Fruit fly (Drosophila melanogaster): ENCODE data around the gene CG42827.

The CG42827 gene

DNA sequence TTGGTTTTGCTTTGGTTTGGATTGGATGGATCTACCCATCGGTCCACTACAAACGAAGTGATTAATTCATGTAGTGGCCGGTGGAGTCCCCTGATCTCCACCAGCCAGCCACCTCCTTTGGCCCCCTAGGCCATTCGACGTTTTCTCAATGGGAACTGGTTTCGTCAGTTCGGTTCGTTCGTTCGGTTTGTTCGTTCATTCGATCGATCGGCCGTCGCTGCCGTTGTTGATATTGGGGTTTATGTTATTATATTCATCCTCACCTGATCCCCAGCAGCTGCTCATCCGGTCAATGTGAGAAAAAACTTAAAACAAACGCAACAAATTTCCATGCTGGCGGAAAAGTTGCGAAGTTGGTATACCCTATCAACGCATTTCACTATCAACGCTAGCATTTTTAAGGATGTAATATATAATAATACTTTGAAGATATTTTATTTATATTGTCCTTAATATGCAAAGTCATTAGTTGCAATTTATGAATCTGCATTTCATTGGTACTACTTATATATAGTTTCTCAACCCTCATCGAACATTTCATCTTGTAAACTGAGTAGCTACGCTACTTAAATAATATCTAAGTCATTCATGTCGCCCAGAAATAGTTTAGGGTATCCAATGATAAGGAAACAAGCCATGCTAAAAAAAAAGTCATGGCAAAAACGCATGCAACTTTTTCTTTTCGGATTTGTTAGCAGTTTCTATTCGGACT lies 48.9 kb upstream of the CG42827 start (continued):
- TF ChIP-seq net (GFP tag; optimal IDR thresholded peaks at IDR 0.05) (no peak), CG6854 (GFP tag; optimal IDR thresholded peaks at IDR 0.05) (no peak), CG8632 (GFP tag; optimal IDR thresholded peaks at IDR 0.05) (no peak), CG4318 (GFP tag; optimal IDR thresholded peaks at IDR 0.05) (peak; percentile 52), acj6 (GFP tag; optimal IDR thresholded peaks at IDR 0.05) (peak; percentile 4), Hr4 (GFP tag; optimal IDR thresholded peaks at IDR 0.05) (peak; percentile 70), CG31627 (GFP tag; optimal IDR thresholded peaks at IDR 0.05) (no peak), Sox14 (GFP tag; optimal IDR thresholded peaks at IDR 0.05) (no peak), fd85E (GFP tag; optimal IDR thresholded peaks at IDR 0.05) (no peak), CG9139 (GFP tag; optimal IDR thresholded peaks at IDR 0.05) (no peak), vri (GFP tag; optimal IDR thresholded peaks at IDR 0.05) (no peak), salr (GFP tag; optimal IDR thresholded peaks at IDR 0.05) (peak in 1 of 2 experiments; percentile 44), CG34406 (GFP tag; optimal IDR thresholded peaks at IDR 0.05) (no peak)

DNA sequence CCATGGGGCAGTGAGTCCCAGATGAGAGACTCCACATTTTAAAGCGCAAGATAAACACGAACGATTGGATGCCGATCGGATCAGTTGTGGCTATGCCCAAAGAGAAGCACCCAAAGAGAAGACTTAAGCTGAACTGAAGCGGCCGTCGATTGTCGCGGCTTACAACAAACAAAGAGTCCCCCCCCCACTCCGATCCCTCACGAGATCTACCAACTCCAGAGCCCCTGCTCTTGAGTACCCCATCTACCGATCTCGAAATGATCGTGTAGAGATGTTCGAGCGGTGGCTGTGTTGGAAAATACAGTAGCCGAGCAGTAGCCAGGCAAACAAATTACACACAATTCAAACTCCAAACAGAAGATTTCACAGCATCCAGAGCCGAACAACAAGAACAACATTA lies 47.0 kb upstream of the CG42827 start:
- TF ChIP-seq Eip78C (GFP tag) = no peak
- TF ChIP-seq ss (GFP tag; optimal IDR thresholded peaks at IDR 0.05) = peak in 1 of 2 experiments; percentile 9
- no peak for TF ChIP-seq topi (GFP tag; optimal IDR thresholded peaks at IDR 0.05)
- TF ChIP-seq salr (GFP tag; optimal IDR thresholded peaks at IDR 0.05) = no peak
- no peak for TF ChIP-seq Ets96B (tag; optimal IDR thresholded peaks at IDR 0.05)
- peak; percentile 5 for TF ChIP-seq Sox14 (GFP tag; optimal IDR thresholded peaks at IDR 0.05)
- TF ChIP-seq CG6163 (GFP tag; IDR thresholded peaks at IDR 0.05) = 0 out of 3 replicates have a peak, but pooled peaks have one; percentile 15

DNA sequence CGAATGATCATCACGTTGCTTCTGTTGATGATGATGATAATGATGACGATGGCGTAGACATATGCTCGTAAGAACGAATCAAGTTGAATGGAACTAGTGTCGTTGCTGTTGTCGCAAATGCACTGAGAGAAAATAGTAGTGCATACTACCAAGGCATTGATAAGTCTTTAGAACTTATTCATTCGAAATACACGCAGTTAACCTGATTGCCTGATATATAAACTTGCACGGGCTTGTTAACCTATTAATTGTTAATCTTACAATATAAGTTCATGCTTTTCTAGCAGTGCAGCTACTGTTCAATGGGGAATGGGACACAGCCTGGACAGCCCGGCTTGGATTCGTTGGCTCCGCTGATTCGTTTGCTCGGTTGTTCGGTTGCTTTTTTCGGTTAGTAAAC lies 46.4 kb upstream of the CG42827 start:
- peak; percentile 64 for TF ChIP-seq Sox15 (GFP tag; optimal IDR thresholded peaks at IDR 0.05)
- TF ChIP-seq lz (GFP tag; optimal IDR thresholded peaks at IDR 0.05) = peak; percentile 72
- peak; percentile 93 for TF ChIP-seq OdsH (GFP tag; optimal IDR thresholded peaks at IDR 0.05)
- no peak for TF ChIP-seq vri (GFP tag; optimal IDR thresholded peaks at IDR 0.05)
- peak; percentile 60 for TF ChIP-seq fd85E (GFP tag; optimal IDR thresholded peaks at IDR 0.05)
- TF ChIP-seq CG7368 (GFP tag; optimal IDR thresholded peaks at IDR 0.05) = peak; percentile 91
- peak; percentile 96 for TF ChIP-seq ss (GFP tag; optimal IDR thresholded peaks at IDR 0.05)
- TF ChIP-seq CG4318 (GFP tag; optimal IDR thresholded peaks at IDR 0.05) = peak; percentile 90
- peak; percentile 95 for TF ChIP-seq CG6276 (GFP tag; optimal IDR thresholded peaks at IDR 0.05)
- peak; percentile 97 for TF ChIP-seq CG3032 (tag; optimal IDR thresholded peaks at IDR 0.05)
- TF ChIP-seq Eip75B (GFP tag; optimal IDR thresholded peaks at IDR 0.05) = peak; percentile 94
- TF ChIP-seq CG11294 (GFP tag; IDR thresholded peaks at IDR 0.05) = peak; percentile 83
- TF ChIP-seq CG10669 (GFP tag; optimal IDR thresholded peaks at IDR 0.05) = peak; percentile 97
- peak; percentile 90 for TF ChIP-seq Gug (GFP tag; IDR thresholded peaks at IDR 0.05)
- TF ChIP-seq CG15336 (GFP tag; IDR thresholded peaks at IDR 0.05) = peak; percentile 96
- peak; percentile 43 for TF ChIP-seq Hr38 (GFP tag; optimal IDR thresholded peaks at IDR 0.05)
- TF ChIP-seq CG6854 (GFP tag; optimal IDR thresholded peaks at IDR 0.05) = no peak
- peak; percentile 98 for TF ChIP-seq spab (GFP tag; optimal IDR thresholded peaks at IDR 0.05)
- peak; percentile 94 for TF ChIP-seq Hr4 (GFP tag; optimal IDR thresholded peaks at IDR 0.05)
- no peak for TF ChIP-seq Blimp-1 (GFP tag; optimal IDR thresholded peaks at IDR 0.05)
- peak; percentile 96 for TF ChIP-seq eg (GFP tag; IDR thresholded peaks at IDR 0.05)
- TF ChIP-seq topi (GFP tag; optimal IDR thresholded peaks at IDR 0.05) = peak; percentile 71
- TF ChIP-seq svp (GFP tag) = no peak
- TF ChIP-seq CG8632 (GFP tag; optimal IDR thresholded peaks at IDR 0.05) = peak; percentile 85
- TF ChIP-seq CG6163 (GFP tag; IDR thresholded peaks at IDR 0.05) = peak; percentile 97
- peak; percentile 95 for TF ChIP-seq CG8119 (GFP tag; IDR thresholded peaks at IDR 0.05)
- peak; percentile 96 for TF ChIP-seq Lpt (GFP tag; optimal IDR thresholded peaks at IDR 0.05)
- peak; percentile 70 for TF ChIP-seq CG11902 (GFP tag; optimal IDR thresholded peaks at IDR 0.05)
- TF ChIP-seq Sox102F (GFP tag; optimal IDR thresholded peaks at IDR 0.05) = peak; percentile 47
- TF ChIP-seq CG6792 (GFP tag; optimal IDR thresholded peaks at IDR 0.05) = peak; percentile 86
- peak; percentile 95 for TF ChIP-seq Sox14 (GFP tag; optimal IDR thresholded peaks at IDR 0.05)
- TF ChIP-seq Eip78C (GFP tag) = peak; percentile 98
- peak; percentile 97 for TF ChIP-seq CG10631 (GFP tag; optimal IDR thresholded peaks at IDR 0.05)
- TF ChIP-seq fd59A (GFP tag; optimal IDR thresholded peaks at IDR 0.05) = peak; percentile 97
- TF ChIP-seq CG8319 (GFP tag; optimal IDR thresholded peaks at IDR 0.05) = peak; percentile 79
- TF ChIP-seq fkh (GFP tag; optimal IDR thresholded peaks at IDR 0.05) = peak; percentile 33
- peak; percentile 92 for TF ChIP-seq acj6 (GFP tag; optimal IDR thresholded peaks at IDR 0.05)
- TF ChIP-seq Met (GFP tag; optimal IDR thresholded peaks at IDR 0.05) = peak; percentile 49
- peak; percentile 92 for TF ChIP-seq CG9139 (GFP tag; optimal IDR thresholded peaks at IDR 0.05)
- TF ChIP-seq achi (GFP tag; optimal IDR thresholded peaks at IDR 0.05) = peak; percentile 93
